Worm (Caenorhabditis elegans): ENCODE data around the gene F44A2.7.

The F44A2.7 gene

DNA sequence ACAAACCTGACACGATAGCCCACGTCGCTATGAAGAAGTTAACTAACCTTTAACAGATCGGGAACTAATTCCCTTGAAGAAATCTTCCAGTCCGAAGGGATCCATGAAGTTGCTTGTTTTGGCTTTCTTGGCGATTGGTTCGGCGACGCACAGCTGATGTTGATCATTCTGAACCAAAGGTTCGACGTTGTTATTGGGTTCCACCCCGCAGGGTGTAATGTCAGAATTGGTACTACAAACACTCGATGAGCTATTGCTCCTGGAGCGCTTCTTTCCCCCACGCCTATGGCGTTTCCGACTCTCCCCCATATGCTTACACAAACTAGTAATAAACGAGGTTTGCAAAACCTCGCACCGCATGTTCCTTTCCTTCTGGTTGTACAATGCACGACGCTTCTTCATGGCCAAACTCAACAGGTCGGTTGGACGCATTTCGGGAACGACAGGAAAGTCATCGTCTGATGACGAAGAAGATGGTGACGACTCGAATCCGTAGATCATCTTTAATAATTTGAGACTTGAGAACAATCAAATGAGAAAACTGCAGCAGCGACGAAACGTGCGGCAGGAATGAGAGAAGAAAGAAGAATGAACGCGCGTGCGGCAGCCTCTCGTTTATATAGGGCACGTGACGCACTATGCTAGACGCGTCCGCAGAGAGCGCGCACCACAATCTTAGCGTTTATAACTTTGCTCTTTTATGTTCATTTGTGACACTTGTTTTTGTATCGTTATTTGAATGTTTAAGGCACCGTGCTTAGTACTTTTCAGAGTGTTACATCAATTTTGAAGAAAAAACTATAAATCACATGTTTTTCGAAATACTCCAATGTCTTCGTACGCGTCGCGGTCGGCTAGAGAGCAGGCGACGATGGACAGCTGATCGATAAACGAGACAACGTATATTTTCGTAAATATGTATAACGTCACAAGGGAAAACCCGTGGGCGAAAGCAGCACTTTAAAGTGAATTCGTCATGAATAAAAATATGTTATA lies 22.6 kb downstream of the F44A2.7 start, which contains the start of gene tos-1 (continued):
- TF ChIP-seq egl-27 (tag; optimal IDR thresholded peaks at IDR 0.05), result peak; percentile 75
- TF ChIP-seq nhr-23 (tag; optimal IDR thresholded peaks at IDR 0.05), result peak; percentile 97
- TF ChIP-seq nhr-12 (tag; optimal IDR thresholded peaks at IDR 0.05), result no peak
- no peak for TF ChIP-seq ceh-16 (tag; optimal IDR thresholded peaks at IDR 0.05)
- TF ChIP-seq nhr-43 (tag; optimal IDR thresholded peaks at IDR 0.05; ENCODE audit: poor library complexity, severe bottlenecking), result peak; percentile 93
- peak; percentile 73 for TF ChIP-seq unc-62 (GFP tag; optimal IDR thresholded peaks at IDR 0.05)
- TF ChIP-seq jun-1 (tag; optimal IDR thresholded peaks at IDR 0.05), result peak; percentile 98
- TF ChIP-seq nhr-25 (tag; optimal IDR thresholded peaks at IDR 0.05), result peak; percentile 99
- TF ChIP-seq elt-1 (tag; optimal IDR thresholded peaks at IDR 0.05), result peak; percentile 43
- peak; percentile 7 for TF ChIP-seq ztf-11 (tag; optimal IDR thresholded peaks at IDR 0.05)
- peak; percentile 86 for TF ChIP-seq lin-15B (tag; optimal IDR thresholded peaks at IDR 0.05)
- peak; percentile 90 for TF ChIP-seq sea-2 (GFP tag; optimal IDR thresholded peaks at IDR 0.05)
- TF ChIP-seq ztf-4 (tag; optimal IDR thresholded peaks at IDR 0.05), result peak; percentile 86
- peak; percentile 75 for TF ChIP-seq hmg-11 (tag; optimal IDR thresholded peaks at IDR 0.05)

DNA sequence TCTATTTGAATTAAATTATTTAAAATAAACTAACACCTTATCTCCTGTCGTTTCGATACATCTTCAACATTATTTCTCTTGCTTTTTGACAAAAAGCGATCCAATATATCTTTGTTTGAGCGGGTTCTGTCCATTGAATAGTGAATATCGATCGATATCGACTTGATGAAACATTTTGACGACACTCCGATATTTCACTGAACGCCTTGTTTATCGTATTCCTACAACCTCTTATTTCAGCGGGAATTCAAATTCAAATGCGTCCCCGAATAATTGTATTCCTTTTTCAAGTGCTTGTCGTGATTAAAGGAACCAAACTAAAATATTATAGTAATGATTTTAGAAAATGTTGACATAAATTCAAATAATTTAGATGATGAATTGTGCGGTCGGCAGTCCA lies 25.5 kb downstream of the F44A2.7 start, which contains the start of the genes K07B1.7 and try-5:
K07B1.7 (minus strand) TSS at position 159 of the 400 bp plus-strand sequence.
try-5 (plus strand) TSS at position 241 of the 400 bp plus-strand sequence.
- TF ChIP-seq ceh-9 (tag; optimal IDR thresholded peaks at IDR 0.05) (no peak), ceh-28 (tag; optimal IDR thresholded peaks at IDR 0.05) (peak; percentile 94), skn-1 (tag; optimal IDR thresholded peaks at IDR 0.05) (peak; percentile 61), lin-15B (tag; optimal IDR thresholded peaks at IDR 0.05) (peak; percentile 64), R02D3.7 (tag; optimal IDR thresholded peaks at IDR 0.05) (peak; percentile 96), lin-39 (tag; optimal IDR thresholded peaks at IDR 0.05) (peak; percentile 12), nhr-25 (tag; optimal IDR thresholded peaks at IDR 0.05) (peak; percentile 62), nhr-237 (tag; optimal IDR thresholded peaks at IDR 0.05) (no peak), lsy-12 (tag; optimal IDR thresholded peaks at IDR 0.05) (no peak), nfya-1 (tag; optimal IDR thresholded peaks at IDR 0.05; ENCODE audit: insufficient read depth) (peak; percentile 82), pha-4 (tag; optimal IDR thresholded peaks at IDR 0.05) (peak; percentile 85), egl-5 (tag; optimal IDR thresholded peaks at IDR 0.05) (peak; percentile 54)

DNA sequence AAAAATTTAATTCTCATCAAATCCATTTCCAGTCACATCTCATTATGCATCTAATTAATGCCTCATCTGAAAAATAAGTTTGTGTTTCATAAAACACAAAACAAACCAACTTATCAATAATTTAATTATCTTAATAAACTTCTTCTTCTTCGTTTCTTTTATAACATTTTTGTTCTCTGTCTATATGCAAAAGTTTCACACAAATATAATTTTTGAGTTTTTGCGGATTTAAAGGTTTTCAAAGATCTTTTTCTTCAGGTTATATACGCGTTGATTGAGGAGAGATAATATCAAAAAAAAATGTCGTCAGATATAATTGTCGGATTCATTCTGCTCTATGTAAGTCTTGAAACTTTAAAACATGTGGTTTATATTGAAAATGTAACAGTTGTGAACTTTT lies 28.4 kb downstream of the F44A2.7 start, which contains the start of gene srx-47:
srx-47 (plus strand) TSS at position 301 of the 400 bp plus-strand sequence.
- TF ChIP-seq fos-1 (tag; optimal IDR thresholded peaks at IDR 0.05), result no peak
- no peak for TF ChIP-seq lin-15B (tag; optimal IDR thresholded peaks at IDR 0.05)
- no peak for TF ChIP-seq mdl-1 (tag; optimal IDR thresholded peaks at IDR 0.05)
- no peak for TF ChIP-seq nhr-43 (tag; optimal IDR thresholded peaks at IDR 0.05; ENCODE audit: poor library complexity, severe bottlenecking)
- TF ChIP-seq nhr-12 (tag; optimal IDR thresholded peaks at IDR 0.05), result no peak
- TF ChIP-seq snpc-4 (tag; optimal IDR thresholded peaks at IDR 0.05), result no peak
- TF ChIP-seq eor-1 (tag; optimal IDR thresholded peaks at IDR 0.05), result no peak

DNA sequence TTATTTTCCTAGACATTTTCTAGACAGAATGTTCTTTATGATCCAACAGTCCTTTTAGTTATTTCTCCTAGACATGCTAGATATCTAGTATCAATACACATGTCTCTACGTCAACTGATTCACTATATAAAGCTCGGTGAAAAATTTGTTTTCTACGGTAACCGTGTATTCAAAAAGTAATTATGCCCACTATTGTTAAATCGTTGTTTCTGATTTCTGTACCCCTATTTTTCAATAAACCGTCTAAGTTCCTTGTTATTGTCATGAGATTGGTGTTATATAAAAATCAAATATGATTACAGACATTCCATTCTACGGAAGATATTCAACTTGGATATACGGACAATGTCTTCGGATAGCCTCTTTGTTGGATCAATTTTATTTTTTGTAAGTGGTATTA lies 31.7 kb downstream of the F44A2.7 start, which contains the start of gene srx-46:
srx-46 (plus strand) TSS at position 301 of the 400 bp plus-strand sequence.
- no peak for TF ChIP-seq ZK546.5 (tag; optimal IDR thresholded peaks at IDR 0.05)
- no peak for TF ChIP-seq elt-1 (tag; optimal IDR thresholded peaks at IDR 0.05)
- no peak for TF ChIP-seq lsy-12 (tag; optimal IDR thresholded peaks at IDR 0.05)
- TF ChIP-seq snpc-4 (tag; optimal IDR thresholded peaks at IDR 0.05), result no peak
- no peak for TF ChIP-seq nhr-23 (tag; optimal IDR thresholded peaks at IDR 0.05)
- no peak for TF ChIP-seq sea-2 (GFP tag; optimal IDR thresholded peaks at IDR 0.05)
- no peak for TF ChIP-seq ceh-28 (tag; optimal IDR thresholded peaks at IDR 0.05)
- TF ChIP-seq egl-27 (tag; optimal IDR thresholded peaks at IDR 0.05), result no peak
- no peak for TF ChIP-seq elt-3 (tag; optimal IDR thresholded peaks at IDR 0.05)
- no peak for TF ChIP-seq R02D3.7 (tag; optimal IDR thresholded peaks at IDR 0.05)
- no peak for TF ChIP-seq hmg-11 (tag; optimal IDR thresholded peaks at IDR 0.05)

DNA sequence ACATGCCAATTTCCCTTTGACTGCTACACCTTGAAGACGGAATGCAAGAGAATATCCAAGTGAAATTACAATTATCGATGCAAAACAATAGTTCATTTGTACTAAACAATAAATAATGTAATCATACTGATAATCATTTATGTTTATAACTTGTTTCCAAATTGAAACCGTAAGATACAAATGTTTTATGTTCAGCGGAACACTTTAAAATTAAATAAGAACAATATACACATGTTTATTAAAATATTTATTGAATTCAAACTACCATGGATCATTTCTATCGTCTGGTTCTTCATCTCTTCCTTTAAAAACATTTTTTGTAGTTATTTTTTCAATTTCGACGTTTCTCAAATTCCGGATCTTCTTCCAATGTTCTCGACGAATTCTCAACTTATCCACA lies 34.1 kb downstream of the F44A2.7 start, which contains the start of gene ttr-40:
ttr-40 (minus strand) TSS at position 101 of the 400 bp plus-strand sequence.
- TF ChIP-seq nhr-76 (tag; optimal IDR thresholded peaks at IDR 0.05), result no peak
- no peak for TF ChIP-seq aly-2 (tag; optimal IDR thresholded peaks at IDR 0.05)
- no peak for TF ChIP-seq ceh-16 (tag; optimal IDR thresholded peaks at IDR 0.05)
- TF ChIP-seq egl-5 (tag; optimal IDR thresholded peaks at IDR 0.05), result no peak
- no peak for TF ChIP-seq fkh-2 (tag; optimal IDR thresholded peaks at IDR 0.05)
- no peak for TF ChIP-seq nfya-1 (tag; optimal IDR thresholded peaks at IDR 0.05; ENCODE audit: insufficient read depth)
- TF ChIP-seq sea-2 (GFP tag; optimal IDR thresholded peaks at IDR 0.05), result no peak
- no peak for TF ChIP-seq eor-1 (tag; optimal IDR thresholded peaks at IDR 0.05)
- no peak for TF ChIP-seq jun-1 (tag; optimal IDR thresholded peaks at IDR 0.05)
